Fruit fly (Drosophila melanogaster) whole organism, adult: ENCODE measurements around the gene CG15144.
A peak's percentile ranks its signal among the peaks of the same experiment; 100 is the strongest.

ENCODE experiments used
- CG11617 ChIP-seq: fragments of 200-800 bp; sonication (Bioruptor generic); optimal IDR thresholded peaks from 2 replicates; lab custom pipeline; 2017; ENCODE audit warnings: mild to moderate bottlenecking, missing biosample characterization, missing genetic modification reagents, missing genetic modification characterization
- CG14711 ChIP-seq: fragments of 200-800 bp; sonication (Bioruptor generic); optimal IDR thresholded peaks from 2 replicates; lab custom pipeline; 2018; ENCODE audit warnings: missing biosample characterization, mild to moderate bottlenecking, missing genetic modification characterization, moderate library complexity
- CG5204 ChIP-seq: fragments of 200-800 bp; sonication (Bioruptor generic); optimal IDR thresholded peaks from 2 replicates; lab custom pipeline; 2016; ENCODE audit warnings: missing biosample characterization, missing genetic modification characterization
- CG7101 ChIP-seq: fragments of 200-800 bp; sonication (Bioruptor generic); optimal IDR thresholded peaks from 2 replicates; lab custom pipeline; 2018; ENCODE audit warnings: missing biosample characterization, mild to moderate bottlenecking, missing genetic modification characterization, moderate library complexity
- Mnt ChIP-seq: fragments of 200-800 bp; sonication (Bioruptor generic); optimal IDR thresholded peaks from 2 replicates; lab custom pipeline; 2016; ENCODE audit warnings: missing biosample characterization, mild to moderate bottlenecking, missing genetic modification characterization
- bab1 ChIP-seq: fragments of 200-800 bp; sonication (Bioruptor generic); optimal IDR thresholded peaks from 3 replicates; lab custom pipeline; 2019; ENCODE audit warnings: missing biosample characterization, mild to moderate bottlenecking, missing genetic modification characterization, moderate library complexity
- cic ChIP-seq: fragments of 200-800 bp; sonication (Bioruptor generic); optimal IDR thresholded peaks from 2 replicates; lab custom pipeline; 2017; ENCODE audit warnings: missing biosample characterization, mild to moderate bottlenecking, missing genetic modification characterization, moderate library complexity
- cnc ChIP-seq, 2 experiments: fragments of >200 bp; optimal IDR thresholded peaks; 2 replicates each; lab custom pipeline; 2017
- kay ChIP-seq: fragments of 200-800 bp; sonication (Bioruptor generic); peaks from one replicate; lab custom pipeline; 2016; ENCODE audit warnings: missing biosample characterization, missing genetic modification characterization, borderline replicate concordance
- ovo ChIP-seq: fragments of 200-800 bp; sonication (Bioruptor generic); optimal IDR thresholded peaks from 2 replicates; lab custom pipeline; 2016; ENCODE audit warnings: missing biosample characterization, missing genetic modification characterization
- pad ChIP-seq: fragments of 200-800 bp; sonication (Bioruptor generic); optimal IDR thresholded peaks from 3 replicates; lab custom pipeline; 2017; ENCODE audit warnings: missing biosample characterization, missing genetic modification characterization, mild to moderate bottlenecking, moderate library complexity, missing genetic modification reagents
- toe ChIP-seq: fragments of 200-800 bp; sonication (Bioruptor generic); optimal IDR thresholded peaks from 2 replicates; lab custom pipeline; 2016; ENCODE audit warnings: missing biosample characterization, missing genetic modification characterization

CG15144 gene

DNA sequence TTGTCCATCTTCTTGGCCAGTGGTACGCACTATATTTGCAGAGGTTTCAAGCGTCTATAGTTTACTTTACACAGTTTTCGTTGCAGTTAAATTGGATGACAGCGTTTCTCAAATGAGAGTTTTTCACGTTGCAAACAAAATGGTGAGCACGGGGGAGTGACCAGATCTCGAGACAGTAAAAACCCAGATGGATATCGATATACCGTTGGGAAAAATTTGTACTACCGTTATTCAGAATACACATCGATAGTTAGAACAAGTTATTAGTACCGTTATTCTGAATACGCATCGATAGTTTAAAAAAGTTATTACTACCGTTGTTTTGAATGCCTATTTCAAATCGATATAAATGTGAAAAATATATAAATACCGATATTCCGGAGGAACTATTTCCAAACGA is 51.2 kb downstream of the CG15144 start, which contains the start of gene cass:
TSS of gene cass (minus strand) at position 179 of the 400 bp plus-strand sequence.
- TF ChIP-seq CG14711 (tag; lab: Kevin White, UChicago) (no peak), Mnt (GFP tag; lab: Kevin White, UChicago) (peak; percentile 33), toe (no peak), cnc (optimal IDR thresholded peaks at IDR 0.05; lab: Kevin White, UChicago) (no peak), pad (peak; percentile 19), bab1 (GFP tag; lab: Kevin White, UChicago) (peak; percentile 73), CG11617 (GFP tag; lab: Kevin White, UChicago) (peak; percentile 8), cic (GFP tag; lab: Kevin White, UChicago) (peak; percentile 18), ovo (GFP tag; lab: Kevin White, UChicago) (peak; percentile 98), kay (no peak), CG7101 (tag; lab: Kevin White, UChicago) (no peak), CG5204 (GFP tag; lab: Kevin White, UChicago) (no peak)
